Worm (Caenorhabditis elegans) whole organism, L1 larva: ENCODE data around the gene mks-5.

Experiments used
- C16A3.4 ChIP-seq: fragments of 150-350 bp; optimal IDR thresholded peaks from 2 replicates; lab custom pipeline; 2014; ENCODE audit warnings: missing biosample characterization, missing genetic modification characterization
- aly-2 ChIP-seq: fragments of 150-350 bp; optimal IDR thresholded peaks from 2 replicates; lab custom pipeline; 2014; ENCODE audit warnings: missing biosample characterization, missing genetic modification characterization
- blmp-1 ChIP-seq: fragments of 150-350 bp; optimal IDR thresholded peaks from 2 replicates; lab custom pipeline; 2014; ENCODE audit warnings: missing biosample characterization, missing genetic modification characterization
- ceh-82 ChIP-seq, 3 experiments: fragments of 150-350 bp in 1 of 3; sonication (generic microtip) in 2 of 3; optimal IDR thresholded peaks; 2 replicates each; lab custom pipeline; 2014 to 2017; ENCODE audit warnings: missing biosample characterization in 3 of 3, missing genetic modification characterization in 3 of 3
- ces-1 ChIP-seq: fragments of 150-350 bp; optimal IDR thresholded peaks from 2 replicates; lab custom pipeline; 2014; ENCODE audit warnings: missing biosample characterization, missing genetic modification reagents, missing genetic modification characterization
- fkh-10 ChIP-seq: sonication (generic microtip); optimal IDR thresholded peaks from 2 replicates; lab custom pipeline; 2017; ENCODE audit warnings: missing biosample characterization, missing genetic modification reagents, missing genetic modification characterization
- lin-39 ChIP-seq: fragments of 150-350 bp; optimal IDR thresholded peaks from 2 replicates; lab custom pipeline; 2014; ENCODE audit warnings: missing biosample characterization, missing genetic modification reagents, missing genetic modification characterization
- lir-3 ChIP-seq: sonication (generic microtip); optimal IDR thresholded peaks from 2 replicates; lab custom pipeline; 2016; ENCODE audit warnings: mild to moderate bottlenecking, missing genetic modification characterization, moderate library complexity, missing compliant biosample characterization; ENCODE audit not compliant: poor library complexity
- lsy-2 ChIP-seq, 2 experiments: fragments of 150-350 bp; optimal IDR thresholded peaks; 2 replicates each; lab custom pipeline; 2014; ENCODE audit warnings: missing biosample characterization in 2 of 2, missing genetic modification characterization in 2 of 2
- nhr-237 ChIP-seq: fragments of 150-350 bp; optimal IDR thresholded peaks from 2 replicates; lab custom pipeline; 2014; ENCODE audit warnings: missing biosample characterization, missing genetic modification characterization
- rnt-1 ChIP-seq: sonication (generic microtip); optimal IDR thresholded peaks from 2 replicates; lab custom pipeline; 2016; ENCODE audit warnings: mild to moderate bottlenecking, missing genetic modification characterization, moderate library complexity, missing compliant biosample characterization
- snpc-4 ChIP-seq: fragments of 150-350 bp; optimal IDR thresholded peaks from 2 replicates; lab custom pipeline; 2014; ENCODE audit warnings: missing biosample characterization, missing genetic modification characterization
- ztf-11 ChIP-seq, 2 experiments: sonication (generic microtip); optimal IDR thresholded peaks; 2 replicates each; lab custom pipeline; 2016 to 2017; ENCODE audit warnings: missing genetic modification characterization in 2 of 2, missing biosample characterization in 1 of 2, missing compliant biosample characterization in 1 of 2

DNA sequence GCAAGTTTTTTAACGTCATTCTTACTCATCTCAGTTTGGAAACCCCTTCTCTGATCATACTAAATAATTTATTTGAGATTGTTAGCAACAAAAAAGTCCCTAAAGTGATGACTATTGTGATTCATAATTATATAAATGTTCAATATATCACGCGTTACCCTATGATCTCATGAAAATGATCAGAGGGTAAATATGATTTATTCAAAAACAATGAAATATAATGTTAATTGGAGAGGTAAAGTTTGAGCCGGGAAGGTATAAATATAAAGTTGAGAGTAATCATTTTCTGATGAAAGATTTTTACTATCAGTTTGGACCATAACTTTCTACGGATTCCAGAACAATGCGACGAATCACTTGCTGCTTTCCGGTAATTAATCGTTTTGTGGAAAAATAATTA is 17.0 kb downstream of the mks-5 start, which contains the start of gene C52A11.3:
- TF ChIP-seq lir-3 (no peak), fkh-10 (GFP tag; lab: Kevin White, UChicago) (no peak), lsy-2 (tag; optimal IDR thresholded peaks at IDR 0.05; lab: Kevin White, UChicago) (no peak), ztf-11 (tag; optimal IDR thresholded peaks at IDR 0.05; lab: Kevin White, UChicago) (no peak), blmp-1 (tag; lab: Kevin White, UChicago) (no peak), lin-39 (tag; lab: Kevin White, UChicago) (no peak), nhr-237 (tag; lab: Kevin White, UChicago) (no peak), aly-2 (tag; lab: Kevin White, UChicago) (no peak), snpc-4 (tag; lab: Kevin White, UChicago) (no peak), C16A3.4 (tag; lab: Kevin White, UChicago) (no peak), rnt-1 (tag; lab: Kevin White, UChicago) (no peak), ceh-82 (tag; optimal IDR thresholded peaks at IDR 0.05; lab: Kevin White, UChicago) (no peak), ces-1 (no peak)
